Worm (Caenorhabditis elegans): Measurements from ENCODE around the gene EGAP5.1.

DNA sequence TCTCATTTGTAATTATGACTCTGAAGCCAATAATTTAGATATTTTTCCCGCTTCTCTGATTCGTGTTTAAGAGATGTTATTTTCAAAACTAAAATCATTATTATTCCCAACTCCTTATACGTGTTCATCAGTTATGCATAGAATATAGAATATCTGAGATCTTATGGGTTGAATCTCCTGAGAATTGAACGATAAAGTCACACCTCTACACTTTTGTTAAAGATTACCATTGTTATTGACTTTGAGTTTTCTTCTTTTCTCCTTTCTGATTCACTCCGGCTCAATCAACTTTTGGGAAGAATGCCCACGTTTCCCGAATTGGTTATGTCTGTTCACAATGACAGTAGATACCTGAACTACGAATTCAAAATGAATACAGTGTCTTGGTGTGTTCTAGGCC, 17.0 kb downstream of the EGAP5.1 start, which contains the start of gene sru-48:
- TF ChIP-seq let-526 (GFP tag; IDR thresholded peaks at IDR 0.05) (no peak), efl-1 (GFP tag; optimal IDR thresholded peaks at IDR 0.05) (no peak), atf-7 (tag; optimal IDR thresholded peaks at IDR 0.05) (no peak), snpc-1.3 (tag; optimal IDR thresholded peaks at IDR 0.05; ENCODE audit: insufficient read depth) (no peak), nfya-1 (tag; optimal IDR thresholded peaks at IDR 0.05; ENCODE audit: borderline replicate concordance, insufficient read depth) (no peak), ztf-28 (GFP tag; IDR thresholded peaks at IDR 0.05) (no peak), him-1 (tag; optimal IDR thresholded peaks at IDR 0.05) (no peak), dpl-1 (GFP tag; optimal IDR thresholded peaks at IDR 0.05) (no peak), snpc-4 (GFP tag; optimal IDR thresholded peaks at IDR 0.05) (no peak), snpc-4 (tag; optimal IDR thresholded peaks at IDR 0.05) (no peak), F57C9.4 (tag; optimal IDR thresholded peaks at IDR 0.05) (no peak)
